Worm (Caenorhabditis elegans) whole organism, young adult: ENCODE measurements around the gene idpp-4.

Experiments
- B0019.2 ChIP-seq: fragments of 200-800 bp; sonication (Bioruptor generic); conservative IDR thresholded peaks from 2 replicates; pipeline ENCODE4 v1.3.6; 2022; ENCODE audit warnings: missing genetic modification reagents, missing genetic modification characterization, missing compliant biosample characterization
- B0035.1 ChIP-seq: sonication (generic microtip); optimal IDR thresholded peaks from 2 replicates; lab custom pipeline; 2016; ENCODE audit warnings: missing genetic modification characterization, mild to moderate bottlenecking, missing compliant biosample characterization, missing genotype, missing genetic modification reagents
- B0261.1 ChIP-seq: sonication (generic microtip); optimal IDR thresholded peaks from 2 replicates; lab custom pipeline; 2016; ENCODE audit warnings: mild to moderate bottlenecking, missing genetic modification characterization, moderate library complexity, missing compliant biosample characterization
- B0336.3 ChIP-seq: fragments of 200-800 bp; sonication (Bioruptor generic); IDR thresholded peaks from 2 replicates; pipeline ENCODE4 v1.3.6; 2022; ENCODE audit warnings: missing genetic modification characterization, missing compliant biosample characterization
- C06A6.2 ChIP-seq: fragments of 200-800 bp; sonication (Bioruptor generic); conservative IDR thresholded peaks from 2 replicates; pipeline ENCODE4 v1.3.6; 2022; ENCODE audit warnings: missing genetic modification characterization, missing compliant biosample characterization
- D2030.7 ChIP-seq: fragments of 200-800 bp; sonication (Bioruptor generic); IDR thresholded peaks from 2 replicates; pipeline ENCODE4 v1.3.6; 2022; ENCODE audit warnings: missing genetic modification reagents, missing genetic modification characterization, missing compliant biosample characterization
- F10E7.11 ChIP-seq: sonication (generic microtip); optimal IDR thresholded peaks from 2 replicates; lab custom pipeline; 2017; ENCODE audit warnings: mild to moderate bottlenecking, missing genetic modification characterization, moderate library complexity, missing compliant biosample characterization
- F23B12.7 ChIP-seq: sonication (generic microtip); optimal IDR thresholded peaks from 2 replicates; lab custom pipeline; 2017; ENCODE audit warnings: missing genetic modification characterization, mild to moderate bottlenecking, missing compliant biosample characterization, antibody characterized with exemption, moderate library complexity; ENCODE audit not compliant: insufficient read depth
- F37B4.10 ChIP-seq: fragments of 200-800 bp; sonication (Bioruptor generic); IDR thresholded peaks from 2 replicates; pipeline ENCODE4 v1.3.6; 2022; ENCODE audit warnings: missing genetic modification characterization, missing compliant biosample characterization
- F49E8.2 ChIP-seq: sonication (generic microtip); optimal IDR thresholded peaks from 3 replicates; lab custom pipeline; 2017; ENCODE audit warnings: missing genetic modification characterization, mild to moderate bottlenecking, missing compliant biosample characterization, antibody characterized with exemption, moderate library complexity; ENCODE audit not compliant: insufficient read depth
- F55B11.4 ChIP-seq: sonication (generic microtip); optimal IDR thresholded peaks from 2 replicates; lab custom pipeline; 2016; ENCODE audit warnings: missing compliant biosample characterization, missing genetic modification characterization, borderline replicate concordance; ENCODE audit not compliant: insufficient read depth
- K11D2.4 ChIP-seq: fragments of 200-800 bp; sonication (Bioruptor generic); IDR thresholded peaks from 2 replicates; pipeline ENCODE4 v1.3.6; 2022; ENCODE audit warnings: missing genetic modification reagents, missing genetic modification characterization, missing compliant biosample characterization
- K12H6.12 ChIP-seq: fragments of 200-800 bp; sonication (Bioruptor generic); optimal IDR thresholded peaks from 2 replicates; lab custom pipeline; 2018; ENCODE audit warnings: mild to moderate bottlenecking, missing genetic modification characterization, missing compliant biosample characterization
- Y56A3A.18 ChIP-seq: fragments of 200-800 bp; sonication (Bioruptor generic); IDR thresholded peaks from 2 replicates; pipeline ENCODE4 v1.3.6; 2022; ENCODE audit warnings: missing genetic modification reagents, missing genetic modification characterization, missing compliant biosample characterization
- Y79H2A.3 ChIP-seq: fragments of 200-800 bp; sonication (Bioruptor generic); conservative IDR thresholded peaks from 2 replicates; pipeline ENCODE4 v1.3.6; 2022; ENCODE audit warnings: missing genetic modification reagents, missing genetic modification characterization, missing compliant biosample characterization
- Y95B8A.8 ChIP-seq: fragments of 200-800 bp; sonication (Bioruptor generic); IDR thresholded peaks from 2 replicates; pipeline ENCODE4 v1.3.6; 2022; ENCODE audit warnings: missing genetic modification reagents, missing genetic modification characterization, missing compliant biosample characterization
- ZK185.1 ChIP-seq: sonication (generic microtip); optimal IDR thresholded peaks from 2 replicates; lab custom pipeline; 2016; ENCODE audit warnings: mild to moderate bottlenecking, missing genetic modification characterization, missing compliant biosample characterization; ENCODE audit not compliant: poor library complexity, severe bottlenecking
- akir-1 ChIP-seq: fragments of 200-800 bp; sonication (Bioruptor generic); optimal IDR thresholded peaks from 2 replicates; lab custom pipeline; 2018; ENCODE audit warnings: mild to moderate bottlenecking, missing genetic modification characterization, moderate library complexity, missing compliant biosample characterization
- aptf-3 ChIP-seq: fragments of 200-800 bp; sonication (Bioruptor generic); IDR thresholded peaks from 2 replicates; pipeline ENCODE4 v1.3.6; 2022; ENCODE audit warnings: missing genetic modification characterization, missing compliant biosample characterization
- cebp-2 ChIP-seq: fragments of 200-800 bp; sonication (Bioruptor generic); IDR thresholded peaks from 2 replicates; pipeline ENCODE4 v1.3.6; 2022; ENCODE audit warnings: missing genetic modification characterization, missing compliant biosample characterization
- ceh-40 ChIP-seq: fragments of 200-800 bp; sonication (Bioruptor generic); IDR thresholded peaks from 2 replicates; pipeline ENCODE4 v1.3.6; 2022; ENCODE audit warnings: missing genetic modification characterization, missing compliant biosample characterization
- efl-1 ChIP-seq: fragments of 150-350 bp; optimal IDR thresholded peaks from 2 replicates; lab custom pipeline; 2014; ENCODE audit warnings: missing biosample characterization, missing genetic modification reagents, missing genetic modification characterization
- egl-18 ChIP-seq: fragments of 200-800 bp; sonication (Bioruptor generic); IDR thresholded peaks from 2 replicates; pipeline ENCODE4 v1.3.6; 2022; ENCODE audit warnings: missing genetic modification reagents, missing genetic modification characterization, missing compliant biosample characterization
- egrh-3 ChIP-seq: fragments of 200-800 bp; sonication (Bioruptor generic); IDR thresholded peaks from 2 replicates; pipeline ENCODE4 v1.3.6; 2022; ENCODE audit warnings: missing genetic modification reagents, missing genetic modification characterization, missing compliant biosample characterization
- hsf-1 ChIP-seq: fragments of 200-800 bp; sonication (Bioruptor generic); IDR thresholded peaks from 2 replicates; pipeline ENCODE4 v1.3.6; 2022; ENCODE audit warnings: missing genetic modification reagents, missing genetic modification characterization, missing compliant biosample characterization
- lin-40 ChIP-seq: sonication (generic microtip); optimal IDR thresholded peaks from 2 replicates; lab custom pipeline; 2016; ENCODE audit warnings: missing genetic modification characterization, mild to moderate bottlenecking, missing compliant biosample characterization, missing genotype, missing genetic modification reagents
- lsl-1 ChIP-seq: fragments of 200-800 bp; sonication (Bioruptor generic); optimal IDR thresholded peaks from 2 replicates; lab custom pipeline; 2018; ENCODE audit warnings: mild to moderate bottlenecking, missing genetic modification characterization, moderate library complexity, missing compliant biosample characterization
- madf-3 ChIP-seq: fragments of 200-800 bp; sonication (Bioruptor generic); IDR thresholded peaks from 2 replicates; pipeline ENCODE4 v1.3.6; 2022; ENCODE audit warnings: missing genetic modification reagents, missing genetic modification characterization, missing compliant biosample characterization
- madf-6 ChIP-seq: fragments of 200-800 bp; sonication (Bioruptor generic); IDR thresholded peaks from 2 replicates; pipeline ENCODE4 v1.3.6; 2022; ENCODE audit warnings: missing genetic modification reagents, missing genetic modification characterization, missing compliant biosample characterization
- mcd-1 ChIP-seq: fragments of 200-800 bp; sonication (Bioruptor generic); IDR thresholded peaks from 2 replicates; pipeline ENCODE4 v1.3.6; 2022; ENCODE audit warnings: missing genetic modification reagents, missing genetic modification characterization, missing compliant biosample characterization
- mel-28 ChIP-seq: sonication (generic microtip); optimal IDR thresholded peaks from 2 replicates; lab custom pipeline; 2016; ENCODE audit warnings: borderline replicate concordance, mild to moderate bottlenecking, missing genetic modification characterization, missing compliant biosample characterization
- nhr-27 ChIP-seq: fragments of 200-800 bp; sonication (Bioruptor generic); optimal IDR thresholded peaks from 2 replicates; lab custom pipeline; 2018; ENCODE audit warnings: mild to moderate bottlenecking, missing genetic modification characterization, moderate library complexity, missing compliant biosample characterization
- rec-8 ChIP-seq, 2 experiments: sonication (generic microtip); optimal IDR thresholded peaks; 2 replicates each; lab custom pipeline; 2016; ENCODE audit warnings: mild to moderate bottlenecking in 2 of 2, missing genetic modification characterization in 2 of 2, missing genetic modification reagents in 2 of 2, missing genotype in 2 of 2, missing biosample characterization in 1 of 2, missing compliant biosample characterization in 1 of 2, moderate library complexity in 1 of 2
- snpc-4 ChIP-seq, 5 experiments: fragments of 150-350 bp in 1 of 5; sonication (generic microtip) in 4 of 5; optimal IDR thresholded peaks; 2 replicates each; lab custom pipeline; 2014 to 2018; ENCODE audit warnings: missing genetic modification characterization in 5 of 5, missing biosample characterization in 3 of 5, antibody characterized with exemption in 2 of 5, mild to moderate bottlenecking in 2 of 5, missing compliant biosample characterization in 2 of 5, missing genotype in 2 of 5, moderate library complexity in 2 of 5, missing genetic modification reagents in 1 of 5
- tbp1 ChIP-seq: fragments of 200-800 bp; sonication (Bioruptor generic); optimal IDR thresholded peaks from 2 replicates; lab custom pipeline; 2018; ENCODE audit warnings: mild to moderate bottlenecking, missing genetic modification characterization, missing compliant biosample characterization
- unc-62 ChIP-seq: fragments of 150-350 bp; optimal IDR thresholded peaks from 2 replicates; lab custom pipeline; 2014; ENCODE audit warnings: missing biosample characterization, missing genetic modification reagents, missing genetic modification characterization
- ztf-18 ChIP-seq: sonication (generic microtip); optimal IDR thresholded peaks from 2 replicates; lab custom pipeline; 2016; ENCODE audit warnings: missing genotype, mild to moderate bottlenecking, missing genetic modification characterization, missing compliant biosample characterization
- ztf-22 ChIP-seq: fragments of 200-800 bp; sonication (Bioruptor generic); optimal IDR thresholded peaks from 2 replicates; lab custom pipeline; 2018; ENCODE audit warnings: mild to moderate bottlenecking, missing genetic modification characterization, moderate library complexity, missing compliant biosample characterization
- ztf-25 ChIP-seq: fragments of 200-800 bp; sonication (Bioruptor generic); IDR thresholded peaks from 2 replicates; pipeline ENCODE4 v1.3.6; 2022; ENCODE audit warnings: missing genetic modification reagents, missing genetic modification characterization, missing compliant biosample characterization
- ztf-28 ChIP-seq: fragments of 200-800 bp; sonication (Bioruptor generic); IDR thresholded peaks from 2 replicates; pipeline ENCODE4 v1.3.6; 2022; ENCODE audit warnings: missing genetic modification reagents, missing genetic modification characterization, missing compliant biosample characterization

The idpp-4 gene

DNA sequence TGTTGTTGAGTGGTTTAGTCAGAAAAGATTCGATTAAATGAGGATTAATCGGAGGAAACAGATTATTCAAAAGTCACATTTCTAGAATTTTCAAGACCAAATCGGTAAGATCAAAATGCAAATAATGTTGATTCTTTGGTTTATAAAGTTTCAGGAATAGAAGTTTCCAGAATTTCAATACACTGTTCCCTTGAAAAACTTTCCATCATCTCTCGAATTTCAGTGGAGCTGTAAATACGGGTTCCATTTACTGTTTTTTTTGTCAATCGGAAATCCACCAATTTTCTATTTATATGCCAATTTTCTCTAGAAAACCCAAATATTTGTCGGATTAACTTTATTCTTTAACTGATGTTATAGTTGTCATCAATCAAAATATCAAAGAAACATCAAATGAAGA lies 38.1 kb upstream of the idpp-4 start (continued):
- TF ChIP-seq D2030.7 (no peak), Y56A3A.18 (GFP tag; lab: Robert Waterston, UW) (no peak), ztf-28 (GFP tag; lab: Robert Waterston, UW) (no peak), C06A6.2 (GFP tag; lab: Robert Waterston, UW) (no peak), F23B12.7 (no peak), egl-18 (no peak)

DNA sequence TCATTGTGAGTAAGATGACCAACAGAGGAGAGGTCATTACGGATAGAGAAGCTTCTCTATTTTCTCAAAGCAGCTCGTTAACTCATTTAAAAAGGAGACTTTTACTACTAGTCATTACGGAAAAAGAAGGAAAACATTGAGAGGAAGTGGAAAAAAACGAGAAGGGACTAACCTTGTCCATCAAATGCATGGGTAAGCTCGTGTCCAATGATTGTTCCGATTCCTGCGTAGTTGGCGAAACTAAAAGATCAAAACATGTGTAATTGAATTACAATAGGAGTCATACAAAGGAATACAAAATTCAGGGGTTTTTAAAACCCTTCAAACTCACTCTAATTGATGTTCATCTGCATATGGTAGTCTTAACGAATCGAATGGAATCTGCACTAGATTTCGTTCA lies 36.3 kb upstream of the idpp-4 start:
- TF ChIP-seq lin-40 (tag; lab: Kevin White, UChicago): no peak
- TF ChIP-seq Y79H2A.3 (GFP tag; lab: Robert Waterston, UW): no peak
- TF ChIP-seq unc-62 (GFP tag; lab: Kevin White, UChicago): no peak
- TF ChIP-seq F55B11.4: no peak
- no peak for TF ChIP-seq hsf-1
- TF ChIP-seq Y95B8A.8: no peak
- no peak for TF ChIP-seq nhr-27 (tag; lab: Kevin White, UChicago)
- TF ChIP-seq ztf-22 (GFP tag; lab: Kevin White, UChicago): no peak
- TF ChIP-seq ztf-18: no peak
- no peak for TF ChIP-seq B0035.1 (tag; lab: Kevin White, UChicago)
- no peak for TF ChIP-seq B0019.2
- TF ChIP-seq cebp-2 (GFP tag; lab: Robert Waterston, UW): no peak
- no peak for TF ChIP-seq efl-1 (GFP tag; lab: Kevin White, UChicago)
- no peak for TF ChIP-seq mcd-1
- no peak for TF ChIP-seq tbp1 (GFP tag; lab: Kevin White, UChicago)
- no peak for TF ChIP-seq ZK185.1 (tag; lab: Kevin White, UChicago)
- TF ChIP-seq F37B4.10: no peak

DNA sequence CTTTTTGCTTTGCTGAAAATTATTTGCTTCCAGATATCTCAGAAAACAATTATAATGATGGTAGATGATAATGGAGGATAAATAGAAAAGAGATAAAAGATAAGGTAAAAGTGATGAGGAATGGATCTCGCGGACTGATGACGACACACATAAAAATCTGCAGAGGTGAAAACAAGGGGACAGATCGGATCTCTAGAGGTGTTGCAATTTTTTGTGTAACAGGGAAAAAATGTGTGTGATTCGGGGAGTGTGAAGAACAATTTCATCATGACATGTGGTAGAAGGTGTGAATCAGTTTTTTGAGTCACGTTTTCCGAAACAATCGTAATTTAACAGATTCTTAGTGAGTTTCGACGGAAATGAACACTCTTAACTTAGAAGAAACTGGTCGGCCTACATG lies 32.3 kb upstream of the idpp-4 start:
- TF ChIP-seq B0261.1 (tag; lab: Kevin White, UChicago): no peak
- no peak for TF ChIP-seq B0336.3 (GFP tag; lab: Robert Waterston, UW)
- TF ChIP-seq madf-3 (GFP tag; lab: Robert Waterston, UW): no peak

DNA sequence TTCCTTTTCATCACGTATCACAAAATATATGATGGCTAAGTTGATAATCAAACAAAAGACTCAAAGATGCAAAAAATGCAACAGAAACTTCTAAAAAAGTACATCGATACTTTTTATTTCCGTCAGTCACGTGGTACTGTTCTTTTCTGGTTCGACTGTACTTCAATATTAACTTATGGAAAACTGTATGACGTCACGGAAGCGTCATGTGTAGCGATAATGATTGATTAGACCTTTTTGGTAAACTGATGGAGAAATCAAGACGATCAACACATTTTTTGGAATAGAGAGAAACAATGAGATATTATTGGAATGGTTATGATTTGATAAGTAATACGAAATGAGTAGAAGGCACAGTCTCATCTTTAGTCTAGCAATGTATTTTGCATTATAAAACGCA lies 27.0 kb upstream of the idpp-4 start:
- TF ChIP-seq F49E8.2 (tag; lab: Kevin White, UChicago): no peak
- TF ChIP-seq lin-40 (tag; lab: Kevin White, UChicago): peak; percentile 15

DNA sequence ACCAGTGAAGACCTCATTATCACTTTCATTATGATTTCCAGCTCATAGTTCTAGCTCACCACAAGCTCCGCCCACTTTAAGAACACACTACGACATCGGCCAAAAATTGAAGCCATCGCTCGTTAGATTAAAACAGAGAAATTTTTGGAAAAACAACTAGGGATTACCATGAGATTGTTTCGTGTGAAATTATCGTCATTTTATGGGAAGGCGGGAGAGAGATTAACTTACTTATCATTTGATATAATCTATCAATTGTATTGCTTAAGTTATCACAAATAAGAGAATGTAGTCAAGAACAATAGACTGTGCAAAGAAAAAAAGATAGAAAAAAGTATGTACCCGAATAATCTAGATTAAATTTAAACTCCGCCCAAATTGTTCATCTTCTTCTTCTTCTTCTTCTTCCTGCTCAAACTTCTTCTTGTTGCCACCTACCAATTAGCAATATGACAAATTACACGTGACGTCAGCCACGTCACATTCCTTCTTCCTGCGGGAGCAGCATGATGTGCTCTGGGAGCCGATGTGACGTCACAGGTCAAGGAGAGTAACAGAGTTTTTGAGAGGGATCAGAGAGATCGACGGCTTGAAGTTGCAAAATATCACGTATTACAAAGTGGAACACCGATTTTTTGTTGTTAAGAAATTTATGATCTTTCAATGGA lies 21.0 kb upstream of the idpp-4 start, which contains the start of gene nep-26:
TSS of gene nep-26 (minus strand) at position 51 of the 668 bp plus-strand sequence.
- TF ChIP-seq hsf-1 (0 out of 2 replicates have a peak, but pooled peaks have one; percentile 17), K11D2.4 (GFP tag; lab: Robert Waterston, UW) (0 out of 2 replicates have a peak, but pooled peaks have one; percentile 25), K12H6.12 (tag; lab: Kevin White, UChicago) (no peak)

DNA sequence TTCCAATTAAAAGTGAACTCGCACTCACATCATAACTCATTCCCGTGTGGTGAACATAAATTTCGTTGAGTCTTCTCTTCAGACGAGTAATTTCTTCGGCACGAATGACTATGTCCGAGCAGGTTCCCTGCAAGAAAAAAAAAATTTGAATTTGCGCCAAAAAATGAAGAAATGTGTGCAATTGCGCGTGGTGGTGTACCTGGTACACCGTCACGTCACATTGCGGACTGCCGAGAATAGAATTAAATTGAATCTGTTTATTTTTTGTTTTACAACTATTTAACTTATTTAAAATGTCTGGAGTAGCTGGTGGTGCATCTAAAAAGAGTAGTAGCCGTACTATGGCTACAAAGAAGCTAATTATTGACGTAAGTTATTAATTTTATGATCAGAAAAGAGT lies 20.3 kb upstream of the idpp-4 start, which contains the start of gene mdt-22:
TSS of gene mdt-22 (plus strand) at position 263 of the 400 bp plus-strand sequence.
- TF ChIP-seq F23B12.7 (peak; percentile 42), F10E7.11 (tag; lab: Kevin White, UChicago) (no peak), akir-1 (GFP tag; lab: Kevin White, UChicago) (no peak), lsl-1 (GFP tag; lab: Kevin White, UChicago) (peak; percentile 64), madf-6 (GFP tag; lab: Robert Waterston, UW) (peak; percentile 83), snpc-4 (GFP tag; optimal IDR thresholded peaks at IDR 0.05; lab: Kevin White, UChicago) (peak; percentile 19), snpc-4 (tag; optimal IDR thresholded peaks at IDR 0.05; lab: Kevin White, UChicago) (peak; percentile 42 to 70 (median 62)), aptf-3 (GFP tag; lab: Robert Waterston, UW) (no peak), rec-8 (tag; optimal IDR thresholded peaks at IDR 0.05; lab: Kevin White, UChicago) (peak in 1 of 2 experiments; percentile 2), ceh-40 (GFP tag; lab: Robert Waterston, UW) (no peak), ztf-25 (GFP tag; lab: Robert Waterston, UW) (no peak), mel-28 (tag; lab: Kevin White, UChicago) (no peak), egrh-3 (no peak)
